Worm (Caenorhabditis elegans): ENCODE results near the gene T23C6.4.

T23C6.4 gene

ce11 chrX:17100656-17101055, 49.1 kb downstream of the T23C6.4 start, which contains the start of gene lido-2:
Gene lido-2 (minus strand): TSS chrX:17100756.
- TF ChIP-seq unc-98 (GFP tag; IDR thresholded peaks at IDR 0.05) (no peak), alr-1 (tag; optimal IDR thresholded peaks at IDR 0.05; ENCODE audit: borderline replicate concordance) (no peak), nhr-47 (tag; optimal IDR thresholded peaks at IDR 0.05) (no peak), swsn-7 (tag; optimal IDR thresholded peaks at IDR 0.05) (no peak), nhr-71 (tag; optimal IDR thresholded peaks at IDR 0.05) (no peak), pqm-1 (tag; optimal IDR thresholded peaks at IDR 0.05) (no peak), lin-15B (tag; optimal IDR thresholded peaks at IDR 0.05) (no peak), isw-1 (GFP tag; IDR thresholded peaks at IDR 0.05) (no peak)
